Fruit fly (Drosophila melanogaster) S2 (cell line): ENCODE measurements around the gene CG5162.

ENCODE experiments used
- CG8478 ChIP-seq: fragments of >200 bp; optimal IDR thresholded peaks from 2 replicates; lab custom pipeline; 2018
- CTCF ChIP-seq, 2 experiments: fragments of >200 bp; optimal IDR thresholded peaks; 2 replicates each; lab custom pipeline; 2018

- TF ChIP-seq CG8478 (lab: Kevin White, UChicago) = no peak
- no peak for TF ChIP-seq CTCF (optimal IDR thresholded peaks at IDR 0.05; lab: Kevin White, UChicago)
These were observed 27.6 kb upstream of the CG5162 start for dm6 chrX:17187495-17187894.
